Fruit fly (Drosophila melanogaster): ENCODE results near the gene Tsp3A.

The Tsp3A gene

dm6 chrX:2589446-2590038 is 30.0 kb downstream of the Tsp3A start (continued):
- peak; percentile 64 for TF ChIP-seq Doc2 (GFP tag; IDR thresholded peaks at IDR 0.05)
- no peak for TF ChIP-seq fd102C (GFP tag; optimal IDR thresholded peaks at IDR 0.05)
- TF ChIP-seq Six4 (GFP tag; optimal IDR thresholded peaks at IDR 0.05), result peak; percentile 76
- TF ChIP-seq sens-2 (GFP tag; IDR thresholded peaks at IDR 0.05), result peak; percentile 69
- TF ChIP-seq CG8290 (GFP tag; optimal IDR thresholded peaks at IDR 0.05), result peak; percentile 29
- peak in 1 of 2 experiments; percentile 99 for TF ChIP-seq CG8290 (tag; optimal IDR thresholded peaks at IDR 0.05)
- TF ChIP-seq abd-A (tag; optimal IDR thresholded peaks at IDR 0.05), result peak; percentile 68
- TF ChIP-seq wdn (GFP tag; IDR thresholded peaks at IDR 0.05), result peak; percentile 94
- peak; percentile 93 for TF ChIP-seq jumu (GFP tag; optimal IDR thresholded peaks at IDR 0.05)
- peak; percentile 90 for TF ChIP-seq CG10147 (GFP tag; optimal IDR thresholded peaks at IDR 0.05)
- peak; percentile 93 for TF ChIP-seq CG8944 (GFP tag; optimal IDR thresholded peaks at IDR 0.05)
- TF ChIP-seq nerfin-1 (tag; optimal IDR thresholded peaks at IDR 0.05), result peak; percentile 62
- TF ChIP-seq fd64A (GFP tag; optimal IDR thresholded peaks at IDR 0.05), result peak; percentile 59
- TF ChIP-seq NK7.1 (GFP tag; optimal IDR thresholded peaks at IDR 0.05), result peak; percentile 81
- peak; percentile 73 for TF ChIP-seq ssp (GFP tag; IDR thresholded peaks at IDR 0.05)
- TF ChIP-seq CG9609 (GFP tag; optimal IDR thresholded peaks at IDR 0.05), result peak; percentile 92
- peak; percentile 93 for TF ChIP-seq CG1603 (tag; optimal IDR thresholded peaks at IDR 0.05)
- peak; percentile 88 for TF ChIP-seq ATbp (GFP tag; optimal IDR thresholded peaks at IDR 0.05)
- TF ChIP-seq unc-4 (GFP tag; IDR thresholded peaks at IDR 0.05; ENCODE audit: partially characterized antibody), result no peak
- TF ChIP-seq Nf-YC (tag; optimal IDR thresholded peaks at IDR 0.05), result peak; percentile 37
- TF ChIP-seq prd (optimal IDR thresholded peaks at IDR 0.05), result no peak
- peak; percentile 96 for TF ChIP-seq prd (GFP tag; IDR thresholded peaks at IDR 0.05)
- TF ChIP-seq mld (GFP tag; IDR thresholded peaks at IDR 0.05; ENCODE audit: partially characterized antibody), result no peak
- TF ChIP-seq CG6765 (GFP tag; optimal IDR thresholded peaks at IDR 0.05), result peak; percentile 66
- TF ChIP-seq CG6683 (GFP tag; optimal IDR thresholded peaks at IDR 0.05), result peak; percentile 78
- TF ChIP-seq CG8924 (tag; optimal IDR thresholded peaks at IDR 0.05), result peak; percentile 88
- TF ChIP-seq CG34422 (GFP tag; IDR thresholded peaks at IDR 0.05), result peak; percentile 96
- peak; percentile 90 for TF ChIP-seq CG7372 (GFP tag; IDR thresholded peaks at IDR 0.05)
- TF ChIP-seq CG10565 (GFP tag; optimal IDR thresholded peaks at IDR 0.05), result peak; percentile 13
- TF ChIP-seq HHEX (GFP tag; optimal IDR thresholded peaks at IDR 0.05), result peak; percentile 92
- peak; percentile 93 for TF ChIP-seq bcd (GFP tag; optimal IDR thresholded peaks at IDR 0.05)
- peak; percentile 89 for TF ChIP-seq klu (GFP tag; IDR thresholded peaks at IDR 0.05)
- no peak for TF ChIP-seq Dfd (GFP tag; optimal IDR thresholded peaks at IDR 0.05)
- TF ChIP-seq CG4707 (GFP tag; optimal IDR thresholded peaks at IDR 0.05), result peak; percentile 39
- TF ChIP-seq mam (GFP tag; optimal IDR thresholded peaks at IDR 0.05), result peak; percentile 98
- peak; percentile 91 for TF ChIP-seq Hr51 (GFP tag; optimal IDR thresholded peaks at IDR 0.05)
- TF ChIP-seq Dip3 (GFP tag; optimal IDR thresholded peaks at IDR 0.05), result peak; percentile 96
- peak; percentile 32 for TF ChIP-seq MESR4 (GFP tag; optimal IDR thresholded peaks at IDR 0.05)
- peak; percentile 95 for TF ChIP-seq bab2 (GFP tag; optimal IDR thresholded peaks at IDR 0.05)
- peak; percentile 74 for TF ChIP-seq onecut (GFP tag; IDR thresholded peaks at IDR 0.05)
- TF ChIP-seq Fer3 (tag; optimal IDR thresholded peaks at IDR 0.05), result peak; percentile 93
- peak; percentile 97 for TF ChIP-seq pho (GFP tag; optimal IDR thresholded peaks at IDR 0.05)
- no peak for TF ChIP-seq CG14860 (GFP tag; IDR thresholded peaks at IDR 0.05; ENCODE audit: partially characterized antibody)
- peak; percentile 80 for TF ChIP-seq gt (GFP tag; IDR thresholded peaks at IDR 0.05)
- TF ChIP-seq HLH4C (GFP tag; IDR thresholded peaks at IDR 0.05; ENCODE audit: partially characterized antibody), result no peak
- TF ChIP-seq esg (GFP tag; conservative IDR thresholded peaks at IDR 0.05), result peak; percentile 83
- peak; percentile 94 for TF ChIP-seq schlank (tag; optimal IDR thresholded peaks at IDR 0.05)
- TF ChIP-seq Xbp1 (GFP tag; optimal IDR thresholded peaks at IDR 0.05), result peak; percentile 93
- peak; percentile 95 for TF ChIP-seq Ptx1 (GFP tag; IDR thresholded peaks at IDR 0.05)
- peak; percentile 80 for TF ChIP-seq Mes4 (GFP tag; optimal IDR thresholded peaks at IDR 0.05)
